Fruit fly (Drosophila melanogaster): ENCODE data around the gene ATPsynD.

DNA sequence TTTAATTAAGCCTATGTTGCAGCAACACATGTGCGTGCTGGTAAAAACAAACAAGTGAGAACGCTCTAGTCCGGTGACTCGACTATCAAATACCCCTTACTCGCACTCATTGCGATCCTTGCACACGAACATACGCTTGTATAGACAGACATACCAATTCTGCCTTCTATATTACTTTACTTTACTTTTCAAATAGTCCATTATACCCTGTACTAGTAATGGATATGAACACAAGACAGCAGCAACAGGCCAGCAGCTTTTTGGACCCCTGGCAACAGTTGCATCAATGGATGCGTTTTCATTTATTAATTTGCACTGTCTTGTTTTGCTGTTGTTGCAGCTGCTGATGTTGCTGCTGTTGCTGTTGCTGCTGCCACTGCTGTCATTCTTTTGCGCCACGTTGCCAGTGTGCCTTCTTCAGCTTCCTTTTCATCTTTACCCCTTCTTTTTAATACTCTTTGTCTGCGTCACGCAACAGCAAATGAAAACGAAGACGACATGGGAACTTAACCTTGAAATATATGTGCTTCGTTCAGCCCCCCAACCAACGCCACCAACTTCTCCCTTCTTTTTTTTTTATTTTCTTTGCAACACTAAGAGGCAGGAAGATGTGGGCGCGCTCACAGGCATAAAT lies 23.8 kb downstream of the ATPsynD start:
- TF ChIP-seq Mnt (GFP tag; optimal IDR thresholded peaks at IDR 0.05) (no peak), bab1 (GFP tag; optimal IDR thresholded peaks at IDR 0.05) (no peak), cic (GFP tag; optimal IDR thresholded peaks at IDR 0.05) (no peak), kay (GFP tag; ENCODE audit: borderline replicate concordance) (no peak), cnc (optimal IDR thresholded peaks at IDR 0.05) (no peak), CG12768 (GFP tag; optimal IDR thresholded peaks at IDR 0.05) (no peak), CG7045 (GFP tag; optimal IDR thresholded peaks at IDR 0.05) (no peak), toe (GFP tag; optimal IDR thresholded peaks at IDR 0.05) (no peak)
